Fruit fly (Drosophila melanogaster) whole organism, prepupa: ENCODE measurements around the gene lectin-22C.
A peak's percentile ranks its signal among the peaks of the same experiment; 100 is the strongest.

Experiments
- CG10631 ChIP-seq: fragments of 200-800 bp; sonication (Bioruptor generic); optimal IDR thresholded peaks from 2 replicates; lab custom pipeline; 2016; ENCODE audit warnings: missing biosample characterization, missing genetic modification characterization
- CG10669 ChIP-seq: fragments of 200-800 bp; sonication (Bioruptor generic); optimal IDR thresholded peaks from 3 replicates; lab custom pipeline; 2018; ENCODE audit warnings: missing biosample characterization, mild to moderate bottlenecking, missing genetic modification characterization, moderate library complexity
- CG11294 ChIP-seq: fragments of 200-800 bp; sonication (Bioruptor generic); IDR thresholded peaks from 2 replicates; pipeline ENCODE4 v1.3.6; 2022; ENCODE audit warnings: missing biosample characterization, missing genetic modification characterization
- CG11902 ChIP-seq: fragments of 200-800 bp; sonication (Bioruptor generic); optimal IDR thresholded peaks from 3 replicates; lab custom pipeline; 2016; ENCODE audit warnings: missing biosample characterization, missing genetic modification characterization
- CG15336 ChIP-seq: fragments of 200-800 bp; sonication (Bioruptor generic); IDR thresholded peaks from 2 replicates; pipeline ENCODE4 v1.3.6; 2022; ENCODE audit warnings: missing biosample characterization, missing genetic modification characterization
- CG1621 ChIP-seq: fragments of 200-800 bp; sonication (Bioruptor generic); optimal IDR thresholded peaks from 3 replicates; lab custom pipeline; 2018; ENCODE audit warnings: missing biosample characterization, mild to moderate bottlenecking, missing genetic modification characterization
- CG16779 ChIP-seq: fragments of 200-800 bp; sonication (Bioruptor generic); optimal IDR thresholded peaks from 3 replicates; lab custom pipeline; 2017; ENCODE audit warnings: missing biosample characterization, mild to moderate bottlenecking, missing genetic modification characterization
- CG3032 ChIP-seq: fragments of 200-800 bp; optimal IDR thresholded peaks from 2 replicates; lab custom pipeline; 2019; ENCODE audit warnings: missing biosample characterization, mild to moderate bottlenecking, missing genetic modification characterization, moderate library complexity
- CG31627 ChIP-seq: fragments of 200-800 bp; sonication (Bioruptor generic); optimal IDR thresholded peaks from 3 replicates; lab custom pipeline; 2016; ENCODE audit warnings: missing biosample characterization, missing genetic modification characterization
- CG32006 ChIP-seq: fragments of 200-800 bp; sonication (Bioruptor generic); optimal IDR thresholded peaks from 3 replicates; lab custom pipeline; 2017; ENCODE audit warnings: missing biosample characterization, mild to moderate bottlenecking, missing genetic modification characterization
- CG34406 ChIP-seq: fragments of 200-800 bp; sonication (Bioruptor generic); optimal IDR thresholded peaks from 3 replicates; lab custom pipeline; 2016; ENCODE audit warnings: missing biosample characterization, missing genetic modification characterization
- CG4318 ChIP-seq: fragments of 200-800 bp; sonication (Bioruptor generic); optimal IDR thresholded peaks from 3 replicates; lab custom pipeline; 2017; ENCODE audit warnings: missing biosample characterization, mild to moderate bottlenecking, missing genetic modification characterization
- CG6276 ChIP-seq: fragments of 200-800 bp; sonication (Bioruptor generic); optimal IDR thresholded peaks from 2 replicates; lab custom pipeline; 2017; ENCODE audit warnings: missing biosample characterization, mild to moderate bottlenecking, missing genetic modification characterization
- CG6792 ChIP-seq: fragments of 200-800 bp; sonication (Bioruptor generic); optimal IDR thresholded peaks from 3 replicates; lab custom pipeline; 2016; ENCODE audit warnings: missing biosample characterization, missing genetic modification characterization
- CG6854 ChIP-seq: fragments of 200-800 bp; sonication (Bioruptor generic); optimal IDR thresholded peaks from 2 replicates; lab custom pipeline; 2017; ENCODE audit warnings: missing biosample characterization, mild to moderate bottlenecking, missing genetic modification characterization
- CG8119 ChIP-seq: fragments of 200-800 bp; sonication (Bioruptor generic); IDR thresholded peaks from 3 replicates; pipeline ENCODE4 v1.3.6; 2022; ENCODE audit warnings: missing biosample characterization, missing genetic modification characterization
- Eip75B ChIP-seq: fragments of 200-800 bp; sonication (Bioruptor generic); optimal IDR thresholded peaks from 3 replicates; lab custom pipeline; 2016; ENCODE audit warnings: missing biosample characterization, missing genetic modification characterization
- Eip93F ChIP-seq: fragments of 200-800 bp; sonication (Bioruptor generic); optimal IDR thresholded peaks from 2 replicates; lab custom pipeline; 2016; ENCODE audit warnings: missing biosample characterization, mild to moderate bottlenecking, missing genetic modification characterization
- Ets21C ChIP-seq: fragments of 200-800 bp; sonication (Bioruptor generic); optimal IDR thresholded peaks from 3 replicates; lab custom pipeline; 2016; ENCODE audit warnings: missing biosample characterization, missing genetic modification characterization
- Ets96B ChIP-seq: fragments of 200-800 bp; optimal IDR thresholded peaks from 2 replicates; lab custom pipeline; 2019; ENCODE audit warnings: missing biosample characterization, mild to moderate bottlenecking, missing genetic modification characterization, moderate library complexity
- Gug ChIP-seq: fragments of 200-800 bp; sonication (Bioruptor generic); IDR thresholded peaks from 2 replicates; pipeline ENCODE4 v1.3.6; 2022; ENCODE audit warnings: missing biosample characterization, missing genetic modification characterization
- Hr39 ChIP-seq: fragments of 200-800 bp; sonication (Bioruptor generic); optimal IDR thresholded peaks from 2 replicates; lab custom pipeline; 2016; ENCODE audit warnings: missing biosample characterization, missing genetic modification characterization
- Lpt ChIP-seq: fragments of 200-800 bp; sonication (Bioruptor generic); optimal IDR thresholded peaks from 3 replicates; lab custom pipeline; 2016; ENCODE audit warnings: missing biosample characterization, missing genetic modification characterization
- Met ChIP-seq: fragments of 200-800 bp; sonication (Bioruptor generic); optimal IDR thresholded peaks from 3 replicates; lab custom pipeline; 2016; ENCODE audit warnings: missing biosample characterization, missing genetic modification characterization
- OdsH ChIP-seq: fragments of 200-800 bp; sonication (Bioruptor generic); optimal IDR thresholded peaks from 3 replicates; lab custom pipeline; 2016; ENCODE audit warnings: missing biosample characterization, missing genetic modification characterization
- Sox14 ChIP-seq: fragments of 200-800 bp; sonication (Bioruptor generic); optimal IDR thresholded peaks from 3 replicates; lab custom pipeline; 2016; ENCODE audit warnings: missing biosample characterization, missing genetic modification characterization
- Sox15 ChIP-seq: fragments of 200-800 bp; sonication (Bioruptor generic); optimal IDR thresholded peaks from 3 replicates; lab custom pipeline; 2016; ENCODE audit warnings: missing biosample characterization, missing genetic modification characterization
- acj6 ChIP-seq: fragments of 200-800 bp; sonication (Bioruptor generic); optimal IDR thresholded peaks from 3 replicates; lab custom pipeline; 2016; ENCODE audit warnings: missing biosample characterization, missing genetic modification characterization
- cyc ChIP-seq: fragments of 200-800 bp; sonication (Bioruptor generic); optimal IDR thresholded peaks from 3 replicates; lab custom pipeline; 2016; ENCODE audit warnings: missing biosample characterization, missing genetic modification characterization
- dac ChIP-seq: fragments of 200-800 bp; sonication (Bioruptor generic); optimal IDR thresholded peaks from 2 replicates; lab custom pipeline; 2017; ENCODE audit warnings: missing biosample characterization, mild to moderate bottlenecking, missing genetic modification characterization
- dsx ChIP-seq: fragments of 200-800 bp; optimal IDR thresholded peaks from 3 replicates; lab custom pipeline; 2019; ENCODE audit warnings: missing biosample characterization, mild to moderate bottlenecking, missing genetic modification characterization, moderate library complexity; ENCODE audit not compliant: poor library complexity, severe bottlenecking
- eg ChIP-seq: fragments of 200-800 bp; sonication (Bioruptor generic); IDR thresholded peaks from 3 replicates; pipeline ENCODE4 v1.3.6; 2022; ENCODE audit warnings: missing biosample characterization, missing genetic modification characterization
- esn ChIP-seq: fragments of 200-800 bp; sonication (Bioruptor generic); optimal IDR thresholded peaks from 2 replicates; lab custom pipeline; 2016; ENCODE audit warnings: missing biosample characterization, mild to moderate bottlenecking, missing genetic modification characterization, moderate library complexity
- fd59A ChIP-seq: fragments of 200-800 bp; sonication (Bioruptor generic); optimal IDR thresholded peaks from 2 replicates; lab custom pipeline; 2017; ENCODE audit warnings: missing biosample characterization, mild to moderate bottlenecking, missing genetic modification characterization, missing genetic modification reagents
- fd85E ChIP-seq: fragments of 200-800 bp; sonication (Bioruptor generic); optimal IDR thresholded peaks from 3 replicates; lab custom pipeline; 2016; ENCODE audit warnings: missing biosample characterization, missing genetic modification characterization
- lz ChIP-seq: fragments of 200-800 bp; sonication (Bioruptor generic); optimal IDR thresholded peaks from 3 replicates; lab custom pipeline; 2016; ENCODE audit warnings: missing biosample characterization, missing genetic modification characterization
- net ChIP-seq: fragments of 200-800 bp; sonication (Bioruptor generic); optimal IDR thresholded peaks from 3 replicates; lab custom pipeline; 2016; ENCODE audit warnings: missing biosample characterization, missing genetic modification characterization
- pdm3 ChIP-seq: fragments of 200-800 bp; sonication (Bioruptor generic); optimal IDR thresholded peaks from 3 replicates; lab custom pipeline; 2016; ENCODE audit warnings: missing biosample characterization, missing genetic modification characterization
- salr ChIP-seq, 2 experiments: fragments of 200-800 bp; sonication (Bioruptor generic); optimal IDR thresholded peaks; 3 replicates each; lab custom pipeline; 2016 to 2018; ENCODE audit warnings: missing biosample characterization in 2 of 2, missing genetic modification characterization in 2 of 2, mild to moderate bottlenecking in 1 of 2
- spab ChIP-seq: fragments of 200-800 bp; sonication (Bioruptor generic); optimal IDR thresholded peaks from 2 replicates; lab custom pipeline; 2017; ENCODE audit warnings: missing biosample characterization, mild to moderate bottlenecking, missing genetic modification characterization, missing genetic modification reagents
- topi ChIP-seq: fragments of 200-800 bp; sonication (Bioruptor generic); optimal IDR thresholded peaks from 3 replicates; lab custom pipeline; 2016; ENCODE audit warnings: missing biosample characterization, missing genetic modification characterization
- vri ChIP-seq: fragments of 200-800 bp; sonication (Bioruptor generic); optimal IDR thresholded peaks from 3 replicates; lab custom pipeline; 2016; ENCODE audit warnings: missing biosample characterization, mild to moderate bottlenecking, missing genetic modification characterization

Gene lectin-22C

dm6 chr2L:2037165-2037550 lies at the start of gene lectin-22C:
lectin-22C (minus strand) TSS chr2L:2037265.
- TF ChIP-seq CG8119 (GFP tag; lab: Robert Waterston, UW) = no peak
- no peak for TF ChIP-seq Met
- no peak for TF ChIP-seq CG16779 (tag; lab: Kevin White, UChicago)
- TF ChIP-seq CG6792 (GFP tag; lab: Kevin White, UChicago) = no peak

- TF ChIP-seq fd85E (GFP tag; lab: Kevin White, UChicago) (no peak), lz (no peak), CG11294 (no peak), CG6276 (GFP tag; lab: Kevin White, UChicago) (no peak), Lpt (GFP tag; lab: Kevin White, UChicago) (no peak), Met (peak; percentile 9), CG32006 (GFP tag; lab: Kevin White, UChicago) (peak; percentile 20), Sox14 (no peak), acj6 (GFP tag; lab: Kevin White, UChicago) (no peak), CG8119 (GFP tag; lab: Robert Waterston, UW) (no peak), esn (GFP tag; lab: Kevin White, UChicago) (no peak), CG1621 (tag; lab: Kevin White, UChicago) (no peak), CG4318 (GFP tag; lab: Kevin White, UChicago) (no peak), Eip93F (GFP tag; lab: Kevin White, UChicago) (no peak), fd59A (GFP tag; lab: Kevin White, UChicago) (no peak), CG6854 (GFP tag; lab: Kevin White, UChicago) (no peak), CG6792 (GFP tag; lab: Kevin White, UChicago) (no peak), spab (GFP tag; lab: Kevin White, UChicago) (no peak), salr (GFP tag; optimal IDR thresholded peaks at IDR 0.05; lab: Kevin White, UChicago) (no peak), CG15336 (GFP tag; lab: Robert Waterston, UW) (no peak), eg (GFP tag; lab: Robert Waterston, UW) (peak; percentile 33; the same call in 1 of the 3 replicates), CG11902 (GFP tag; lab: Kevin White, UChicago) (no peak), vri (GFP tag; lab: Kevin White, UChicago) (no peak), cyc (GFP tag; lab: Kevin White, UChicago) (no peak), CG10631 (GFP tag; lab: Kevin White, UChicago) (no peak), pdm3 (GFP tag; lab: Kevin White, UChicago) (no peak), Ets96B (tag; lab: Kevin White, UChicago) (no peak), Gug (no peak), CG10669 (no peak), Sox15 (GFP tag; lab: Kevin White, UChicago) (no peak), Eip75B (no peak), Hr39 (GFP tag; lab: Kevin White, UChicago) (peak; percentile 16), net (no peak), CG34406 (no peak)
These were observed 47.3 kb upstream of the lectin-22C start for dm6 chr2L:2084349-2084748.

- TF ChIP-seq CG3032 (no peak), CG8119 (GFP tag; lab: Robert Waterston, UW) (no peak), CG31627 (GFP tag; lab: Kevin White, UChicago) (no peak), CG6854 (GFP tag; lab: Kevin White, UChicago) (no peak), dac (GFP tag; lab: Kevin White, UChicago) (no peak), salr (GFP tag; optimal IDR thresholded peaks at IDR 0.05; lab: Kevin White, UChicago) (no peak), Ets96B (tag; lab: Kevin White, UChicago) (no peak), dsx (GFP tag; lab: Kevin White, UChicago) (no peak), CG10669 (no peak), Ets21C (GFP tag; lab: Kevin White, UChicago) (no peak), Met (no peak), OdsH (GFP tag; lab: Kevin White, UChicago) (no peak), topi (GFP tag; lab: Kevin White, UChicago) (no peak), CG11294 (no peak)
These were observed 42.6 kb upstream of the lectin-22C start, which contains the start of gene CG12674 for dm6 chr2L:2079619-2080018. CG12674 (plus strand) TSS chr2L:2079919.
